Fruit fly (Drosophila melanogaster): ENCODE measurements around the gene rogdi.

DNA sequence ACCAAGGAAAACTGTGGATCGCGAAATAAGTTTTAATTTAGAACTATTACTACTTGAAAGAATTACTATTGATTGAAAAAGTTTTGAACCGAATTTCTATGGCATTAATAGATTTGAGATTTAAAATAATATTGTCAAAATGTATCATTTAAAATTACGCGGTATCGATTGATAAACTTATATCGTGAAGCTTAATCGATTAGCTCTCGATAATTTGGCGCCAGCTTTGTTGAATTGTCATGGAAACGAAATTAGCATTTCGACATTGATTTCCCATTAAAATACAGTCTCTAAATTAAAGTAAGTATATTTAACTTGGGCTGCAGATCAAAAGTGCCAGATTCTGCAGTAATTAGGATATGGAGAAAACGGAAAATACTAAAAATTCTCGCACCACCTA, 22.0 kb upstream of the rogdi start, which contains the start of gene CG7730:
- no peak for TF ChIP-seq CG12768 (GFP tag; optimal IDR thresholded peaks at IDR 0.05)
- no peak for TF ChIP-seq CG7101 (tag; optimal IDR thresholded peaks at IDR 0.05)
- no peak for TF ChIP-seq Hr96 (GFP tag; optimal IDR thresholded peaks at IDR 0.05)
- TF ChIP-seq cnc (optimal IDR thresholded peaks at IDR 0.05) = no peak
